Worm (Caenorhabditis elegans): ENCODE measurements around the gene flp-7.

ce11 chrX:5859161-5859560 lies 26.5 kb upstream of the flp-7 start:
- TF ChIP-seq flh-1 (GFP tag; optimal IDR thresholded peaks at IDR 0.05) (no peak), lsy-2 (tag; optimal IDR thresholded peaks at IDR 0.05) (no peak), elt-1 (tag; optimal IDR thresholded peaks at IDR 0.05; ENCODE audit: borderline replicate concordance, insufficient read depth) (no peak), mep-1 (tag; optimal IDR thresholded peaks at IDR 0.05) (no peak), nhr-237 (tag; optimal IDR thresholded peaks at IDR 0.05) (no peak), ces-1 (GFP tag; optimal IDR thresholded peaks at IDR 0.05) (peak; percentile 77), nhr-28 (tag; optimal IDR thresholded peaks at IDR 0.05) (no peak), unc-62 (GFP tag; optimal IDR thresholded peaks at IDR 0.05) (no peak)
